Worm (Caenorhabditis elegans) whole organism, mixed stage, embryonic: ENCODE measurements around the gene ndub-8.

Experiments used
- lsy-2 ChIP-seq: fragments of 150-350 bp; optimal IDR thresholded peaks from 2 replicates; lab custom pipeline; 2014; ENCODE audit warnings: missing biosample characterization, missing genetic modification characterization
- nhr-12 ChIP-seq: fragments of 150-350 bp; optimal IDR thresholded peaks from 2 replicates; lab custom pipeline; 2014; ENCODE audit warnings: missing biosample characterization, missing genetic modification characterization
- nhr-2 ChIP-seq: fragments of 150-350 bp; optimal IDR thresholded peaks from 2 replicates; lab custom pipeline; 2014; ENCODE audit warnings: missing biosample characterization, missing genetic modification characterization
- nhr-28 ChIP-seq: fragments of 150-350 bp; optimal IDR thresholded peaks from 2 replicates; lab custom pipeline; 2014; ENCODE audit warnings: missing biosample characterization, missing genetic modification characterization
- sem-2 ChIP-seq: fragments of 200-800 bp; sonication (Bioruptor generic); optimal IDR thresholded peaks from 2 replicates; lab custom pipeline; 2018; ENCODE audit warnings: mild to moderate bottlenecking, missing genetic modification characterization, missing compliant biosample characterization
- snpc-4 ChIP-seq: fragments of 150-350 bp; optimal IDR thresholded peaks from 2 replicates; lab custom pipeline; 2014; ENCODE audit warnings: missing biosample characterization, missing genetic modification characterization
- sptf-1 ChIP-seq: sonication (generic microtip); optimal IDR thresholded peaks from 2 replicates; lab custom pipeline; 2017; ENCODE audit warnings: mild to moderate bottlenecking, missing genetic modification characterization, moderate library complexity, missing compliant biosample characterization
- unc-62 ChIP-seq: fragments of 150-350 bp; optimal IDR thresholded peaks from 2 replicates; lab custom pipeline; 2014; ENCODE audit warnings: missing biosample characterization, missing genetic modification reagents, missing genetic modification characterization

DNA sequence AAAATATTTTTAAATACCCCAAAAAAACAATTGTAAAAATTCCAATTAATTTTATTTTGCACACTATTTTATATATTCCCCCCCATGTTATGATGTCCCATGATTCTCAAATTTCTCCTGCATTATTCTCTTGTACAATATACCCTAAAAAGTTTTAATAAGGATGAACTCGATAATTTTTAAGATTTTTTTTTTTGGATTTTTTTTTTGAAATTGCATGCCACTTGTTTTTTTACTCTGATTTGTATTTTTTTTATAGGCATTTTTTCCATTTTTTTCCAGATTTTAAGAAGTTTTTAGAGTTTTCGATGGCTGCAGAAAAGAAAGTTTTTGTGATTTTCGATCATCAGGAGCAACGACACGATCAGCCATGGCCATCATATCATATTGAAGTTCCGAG lies 9.7 kb downstream of the ndub-8 start, which contains the start of gene hda-10:
- no peak for TF ChIP-seq sem-2 (GFP tag; lab: Kevin White, UChicago)
- no peak for TF ChIP-seq unc-62 (GFP tag; lab: Kevin White, UChicago)
- no peak for TF ChIP-seq nhr-28 (tag; lab: Kevin White, UChicago)
- TF ChIP-seq nhr-12, result no peak
- TF ChIP-seq lsy-2 (tag; lab: Kevin White, UChicago), result no peak
- TF ChIP-seq nhr-2 (tag; lab: Kevin White, UChicago), result no peak
- no peak for TF ChIP-seq sptf-1 (tag; lab: Kevin White, UChicago)
- TF ChIP-seq snpc-4 (tag; lab: Kevin White, UChicago), result no peak
